Worm (Caenorhabditis elegans) whole organism, L4/young adult: ENCODE data around the gene F09E10.6.

Experiments used
- W03F9.2 ChIP-seq: fragments of 150-350 bp; optimal IDR thresholded peaks from 2 replicates; lab custom pipeline; 2014; ENCODE audit warnings: missing biosample characterization, missing genetic modification characterization
- dao-5 ChIP-seq: sonication (generic microtip); optimal IDR thresholded peaks from 2 replicates; lab custom pipeline; 2016; ENCODE audit warnings: missing genotype, missing genetic modification characterization, moderate library complexity, missing compliant biosample characterization
- him-1 ChIP-seq: sonication (generic microtip); optimal IDR thresholded peaks from 2 replicates; lab custom pipeline; 2016; ENCODE audit warnings: missing genotype, missing genetic modification reagents, missing genetic modification characterization, missing compliant biosample characterization

DNA sequence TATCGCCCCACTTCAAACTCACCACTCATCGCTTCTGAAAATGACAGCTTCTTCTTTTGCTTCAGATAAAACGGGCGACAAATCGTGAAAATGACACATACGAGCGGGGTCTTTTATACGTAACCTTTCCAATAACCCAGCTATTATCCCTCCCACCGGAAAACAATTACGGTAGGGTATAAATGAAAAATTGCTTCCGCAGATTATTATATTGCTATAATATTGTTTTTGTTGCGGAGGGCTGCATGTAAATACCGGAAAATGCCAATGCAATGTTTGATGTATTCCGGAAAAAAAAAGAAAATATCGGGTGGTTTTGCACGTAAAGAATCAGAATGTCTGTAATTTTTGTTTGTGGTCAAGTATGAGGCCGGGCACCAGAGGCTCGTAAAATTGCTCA lies 4.3 kb upstream of the F09E10.6 start, which contains the start of gene F09E10.7:
- TF ChIP-seq dao-5 (tag; lab: Kevin White, UChicago) (no peak), him-1 (tag; lab: Kevin White, UChicago) (no peak), W03F9.2 (tag; lab: Kevin White, UChicago) (no peak)
